Fruit fly (Drosophila melanogaster) whole organism, wandering third instar larva: ENCODE data around the gene CG14422.

ENCODE experiments used
- Myc ChIP-seq: fragments of >200 bp; optimal IDR thresholded peaks from 2 replicates; lab custom pipeline; 2017
- OdsH ChIP-seq: fragments of 200-800 bp; sonication (Bioruptor generic); optimal IDR thresholded peaks from 2 replicates; lab custom pipeline; 2016; ENCODE audit warnings: missing biosample characterization, mild to moderate bottlenecking, missing genetic modification characterization
- br ChIP-seq: fragments of 200-800 bp; sonication (Bioruptor generic); optimal IDR thresholded peaks from 2 replicates; lab custom pipeline; 2016; ENCODE audit warnings: missing biosample characterization, missing genetic modification characterization
- dl ChIP-seq, 2 experiments: fragments of 175-275, 200-275 bp in 1 of 2; fragments of 200-275 bp in 1 of 2; sonication (Bioruptor generic); optimal IDR thresholded peaks; lab custom pipeline; 2018; ENCODE audit warnings: mild to moderate bottlenecking in 2 of 2, missing biosample characterization in 2 of 2, missing genetic modification characterization in 2 of 2, moderate library complexity in 2 of 2; ENCODE audit not compliant: partially characterized antibody in 2 of 2, insufficient read depth in 1 of 2
- dmrt93B ChIP-seq: fragments of 200-800 bp; sonication (Bioruptor generic); optimal IDR thresholded peaks from 2 replicates; lab custom pipeline; 2018; ENCODE audit warnings: missing biosample characterization, mild to moderate bottlenecking, missing genetic modification characterization
- h ChIP-seq: fragments of 200-800 bp; sonication (Bioruptor generic); optimal IDR thresholded peaks from 3 replicates; lab custom pipeline; 2016; ENCODE audit warnings: missing biosample characterization, mild to moderate bottlenecking, missing genetic modification characterization
- lola ChIP-seq: fragments of >200 bp; optimal IDR thresholded peaks from 2 replicates; lab custom pipeline; 2017; ENCODE audit warnings: missing biosample characterization, missing genetic modification characterization
- psq ChIP-seq: fragments of 200-800 bp; sonication (Bioruptor generic); optimal IDR thresholded peaks from 3 replicates; lab custom pipeline; 2017; ENCODE audit warnings: missing biosample characterization, mild to moderate bottlenecking, missing genetic modification characterization, moderate library complexity
- rgr ChIP-seq: fragments of 200-800 bp; sonication (Bioruptor generic); optimal IDR thresholded peaks from 3 replicates; lab custom pipeline; 2016; ENCODE audit warnings: missing biosample characterization, mild to moderate bottlenecking, missing genetic modification characterization
- tai ChIP-seq: sonication (Bioruptor generic); optimal IDR thresholded peaks from 2 replicates; lab custom pipeline; 2016; ENCODE audit warnings: missing biosample characterization, missing genetic modification characterization

DNA sequence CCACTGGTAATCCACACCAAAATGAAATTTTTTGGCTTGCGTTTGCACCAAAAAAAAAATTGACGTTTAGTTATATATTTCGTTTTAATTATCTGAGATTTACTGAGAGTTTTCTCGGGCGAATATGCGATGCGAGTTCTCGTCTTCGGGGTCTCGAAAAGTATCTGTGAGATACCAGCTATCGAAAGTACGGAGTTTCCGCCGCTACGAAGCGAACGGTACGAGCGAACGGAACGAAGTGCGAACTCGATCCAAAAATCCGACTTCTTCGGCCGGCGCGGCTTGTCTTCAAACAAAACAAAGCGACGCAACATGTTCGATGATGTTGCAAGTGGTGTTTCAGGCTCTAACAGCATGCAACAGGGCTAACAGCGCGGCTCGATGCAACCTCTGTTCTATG, 30.4 kb downstream of the CG14422 start, which contains the start of gene rst:
- TF ChIP-seq dl (GFP tag; optimal IDR thresholded peaks at IDR 0.05; lab: Kevin White, UChicago; ENCODE audit: insufficient read depth in 1 of 2, partially characterized antibody in 2 of 2) (no peak), psq (GFP tag; lab: Kevin White, UChicago) (no peak), rgr (GFP tag; lab: Kevin White, UChicago) (no peak), lola (GFP tag; lab: Kevin White, UChicago) (no peak), Myc (no peak), br (GFP tag; lab: Kevin White, UChicago) (no peak), tai (GFP tag; lab: Kevin White, UChicago) (no peak), dmrt93B (GFP tag; lab: Kevin White, UChicago) (no peak), h (GFP tag; lab: Kevin White, UChicago) (no peak), OdsH (GFP tag; lab: Kevin White, UChicago) (no peak)
